Worm (Caenorhabditis elegans) whole organism, L3 larva: Measurements from ENCODE around the gene npr-39.
A peak's percentile ranks its signal among the peaks of the same experiment; 100 is the strongest.

Experiments
- R02D3.7 ChIP-seq: fragments of 150-350 bp; optimal IDR thresholded peaks from 2 replicates; lab custom pipeline; 2014; ENCODE audit warnings: missing biosample characterization, missing genetic modification characterization
- ZK546.5 ChIP-seq: sonication (generic microtip); optimal IDR thresholded peaks from 2 replicates; lab custom pipeline; 2017; ENCODE audit warnings: missing biosample characterization, missing genetic modification characterization
- aly-2 ChIP-seq: fragments of 150-350 bp; optimal IDR thresholded peaks from 2 replicates; lab custom pipeline; 2014; ENCODE audit warnings: missing biosample characterization, missing genetic modification characterization
- ama-1 ChIP-seq: fragments of 150-350 bp; optimal IDR thresholded peaks from 2 replicates; lab custom pipeline; 2018
- ceh-28 ChIP-seq: fragments of 150-350 bp; optimal IDR thresholded peaks from 2 replicates; lab custom pipeline; 2014; ENCODE audit warnings: missing biosample characterization, missing genetic modification reagents, missing genetic modification characterization
- ceh-82 ChIP-seq: fragments of 150-350 bp; optimal IDR thresholded peaks from 2 replicates; lab custom pipeline; 2014; ENCODE audit warnings: missing biosample characterization, missing genetic modification characterization
- ceh-9 ChIP-seq: sonication (generic microtip); optimal IDR thresholded peaks from 2 replicates; lab custom pipeline; 2018; ENCODE audit warnings: missing biosample characterization, missing genetic modification characterization
- daf-12 ChIP-seq: fragments of 150-350 bp; optimal IDR thresholded peaks from 2 replicates; lab custom pipeline; 2014; ENCODE audit warnings: missing biosample characterization, missing genetic modification reagents, missing genetic modification characterization
- egl-27 ChIP-seq: sonication (generic microtip); optimal IDR thresholded peaks from 4 replicates; lab custom pipeline; 2017; ENCODE audit warnings: missing biosample characterization, missing genetic modification reagents, missing genetic modification characterization
- elt-2 ChIP-seq: sonication (generic microtip); optimal IDR thresholded peaks from 2 replicates; lab custom pipeline; 2016; ENCODE audit warnings: missing genetic modification reagents, mild to moderate bottlenecking, missing genetic modification characterization, missing compliant biosample characterization
- elt-3 ChIP-seq, 3 experiments: fragments of 150-350 bp in 1 of 3; sonication (generic microtip) in 2 of 3; optimal IDR thresholded peaks; 2 replicates in 2 of 3; 4 replicates in 1 of 3; lab custom pipeline; 2014 to 2017; ENCODE audit warnings: missing biosample characterization in 3 of 3, missing genetic modification characterization in 3 of 3
- eor-1 ChIP-seq, 2 experiments: fragments of 150-350 bp; optimal IDR thresholded peaks; 2 replicates each; lab custom pipeline; 2014 to 2018; ENCODE audit warnings: missing biosample characterization in 2 of 2, missing genetic modification characterization in 2 of 2
- fkh-10 ChIP-seq: sonication (generic microtip); optimal IDR thresholded peaks from 2 replicates; lab custom pipeline; 2017; ENCODE audit warnings: missing biosample characterization, missing genetic modification reagents, missing genetic modification characterization
- fos-1 ChIP-seq: fragments of 150-350 bp; optimal IDR thresholded peaks from 2 replicates; lab custom pipeline; 2014; ENCODE audit warnings: missing biosample characterization, missing genetic modification characterization
- hmg-11 ChIP-seq: sonication (generic microtip); optimal IDR thresholded peaks from 2 replicates; lab custom pipeline; 2016; ENCODE audit warnings: missing genetic modification characterization, missing compliant biosample characterization
- jun-1 ChIP-seq: fragments of 150-350 bp; optimal IDR thresholded peaks from 2 replicates; lab custom pipeline; 2014; ENCODE audit warnings: missing biosample characterization, missing genetic modification reagents, missing genetic modification characterization
- lin-15B ChIP-seq: fragments of 150-350 bp; optimal IDR thresholded peaks from 2 replicates; lab custom pipeline; 2014; ENCODE audit warnings: missing biosample characterization, missing genetic modification characterization
- lin-39 ChIP-seq: fragments of 150-350 bp; optimal IDR thresholded peaks from 2 replicates; lab custom pipeline; 2018; ENCODE audit warnings: missing biosample characterization, missing genetic modification reagents, missing genetic modification characterization
- lsy-12 ChIP-seq: sonication (generic microtip); optimal IDR thresholded peaks from 2 replicates; lab custom pipeline; 2016; ENCODE audit warnings: mild to moderate bottlenecking, missing genetic modification characterization, missing compliant biosample characterization
- mdl-1 ChIP-seq: fragments of 150-350 bp; optimal IDR thresholded peaks from 2 replicates; lab custom pipeline; 2014; ENCODE audit warnings: missing biosample characterization, missing genetic modification characterization
- mml-1 ChIP-seq: fragments of 150-350 bp; sonication (generic microtip); optimal IDR thresholded peaks from 3 replicates; lab custom pipeline; 2014; ENCODE audit warnings: missing biosample characterization, missing genetic modification characterization
- nfya-1 ChIP-seq: sonication (generic microtip); optimal IDR thresholded peaks from 2 replicates; lab custom pipeline; 2017; ENCODE audit warnings: missing genetic modification characterization, mild to moderate bottlenecking, missing compliant biosample characterization, antibody characterized with exemption, moderate library complexity; ENCODE audit not compliant: insufficient read depth
- nhr-11 ChIP-seq: fragments of 150-350 bp; optimal IDR thresholded peaks from 2 replicates; lab custom pipeline; 2014; ENCODE audit warnings: missing biosample characterization, missing genetic modification characterization
- nhr-12 ChIP-seq: fragments of 150-350 bp; optimal IDR thresholded peaks from 2 replicates; lab custom pipeline; 2014; ENCODE audit warnings: missing biosample characterization, missing genetic modification characterization
- nhr-23 ChIP-seq: fragments of 150-350 bp; optimal IDR thresholded peaks from 2 replicates; lab custom pipeline; 2014; ENCODE audit warnings: missing biosample characterization, missing genetic modification reagents, missing genetic modification characterization
- nhr-237 ChIP-seq: fragments of 150-350 bp; optimal IDR thresholded peaks from 2 replicates; lab custom pipeline; 2014; ENCODE audit warnings: missing biosample characterization, missing genetic modification characterization
- nhr-25 ChIP-seq: sonication (generic microtip); optimal IDR thresholded peaks from 2 replicates; lab custom pipeline; 2017; ENCODE audit warnings: missing biosample characterization, missing genetic modification characterization
- nhr-43 ChIP-seq: sonication (generic microtip); optimal IDR thresholded peaks from 2 replicates; lab custom pipeline; 2016; ENCODE audit warnings: mild to moderate bottlenecking, missing genetic modification characterization, missing compliant biosample characterization; ENCODE audit not compliant: poor library complexity, severe bottlenecking
- nhr-67 ChIP-seq: fragments of 150-350 bp; optimal IDR thresholded peaks from 2 replicates; lab custom pipeline; 2014; ENCODE audit warnings: missing biosample characterization, missing genetic modification characterization
- nhr-77 ChIP-seq: fragments of 150-350 bp; optimal IDR thresholded peaks from 2 replicates; lab custom pipeline; 2014; ENCODE audit warnings: missing biosample characterization, missing genetic modification characterization
- pha-4 ChIP-seq: fragments of 150-350 bp; optimal IDR thresholded peaks from 2 replicates; lab custom pipeline; 2014; ENCODE audit warnings: missing biosample characterization, missing genetic modification reagents, missing genetic modification characterization
- pqm-1 ChIP-seq: fragments of 150-350 bp; optimal IDR thresholded peaks from 2 replicates; lab custom pipeline; 2017; ENCODE audit warnings: missing biosample characterization, missing genetic modification characterization, inconsistent platforms
- sea-2 ChIP-seq: fragments of 150-350 bp; sonication (generic microtip); optimal IDR thresholded peaks from 4 replicates; lab custom pipeline; 2014; ENCODE audit warnings: missing biosample characterization, missing genetic modification reagents, missing genetic modification characterization
- skn-1 ChIP-seq: fragments of 150-350 bp; optimal IDR thresholded peaks from 2 replicates; lab custom pipeline; 2014; ENCODE audit warnings: missing biosample characterization, missing genetic modification characterization
- snpc-4 ChIP-seq: fragments of 150-350 bp; optimal IDR thresholded peaks from 2 replicates; lab custom pipeline; 2014; ENCODE audit warnings: missing biosample characterization, missing genetic modification characterization
- tbx-2 ChIP-seq: sonication (generic microtip); optimal IDR thresholded peaks from 2 replicates; lab custom pipeline; 2016; ENCODE audit warnings: mild to moderate bottlenecking, missing genetic modification characterization, missing compliant biosample characterization
- unc-39 ChIP-seq: sonication (generic microtip); optimal IDR thresholded peaks from 4 replicates; lab custom pipeline; 2017; ENCODE audit warnings: missing biosample characterization, missing genetic modification characterization
- unc-62 ChIP-seq: fragments of 150-350 bp; sonication (generic microtip); optimal IDR thresholded peaks from 4 replicates; lab custom pipeline; 2014; ENCODE audit warnings: missing biosample characterization, missing genetic modification reagents, missing genetic modification characterization
- ztf-11 ChIP-seq: fragments of 150-350 bp; optimal IDR thresholded peaks from 2 replicates; lab custom pipeline; 2014; ENCODE audit warnings: missing biosample characterization, missing genetic modification characterization
- ztf-4 ChIP-seq: fragments of 150-350 bp; optimal IDR thresholded peaks from 2 replicates; lab custom pipeline; 2014; ENCODE audit warnings: missing biosample characterization, missing genetic modification characterization

The npr-39 gene

ce11 chrV:10031384-10032171 is 35.3 kb upstream of the npr-39 start:
- TF ChIP-seq elt-2 (tag; lab: Kevin White, UChicago) (peak; percentile 70), ama-1 (lab: Kevin White, UChicago) (no peak), nfya-1 (peak; percentile 47), elt-3 (tag; optimal IDR thresholded peaks at IDR 0.05; lab: Kevin White, UChicago) (peak in 1 of 3 experiments; percentile 31), mml-1 (no peak), pha-4 (peak; percentile 46), ceh-28 (tag; lab: Kevin White, UChicago) (no peak), nhr-23 (tag; lab: Kevin White, UChicago) (peak; percentile 19), eor-1 (tag; optimal IDR thresholded peaks at IDR 0.05; lab: Kevin White, UChicago) (no peak), pqm-1 (peak; percentile 54), skn-1 (tag; lab: Kevin White, UChicago) (peak; percentile 23)
- TF ChIP-seq, all 47 proteins: peak for 7

ce11 chrV:10035586-10035985 is 31.3 kb upstream of the npr-39 start:
- TF ChIP-seq ceh-9 (tag; lab: Kevin White, UChicago) = no peak
- peak; percentile 2 for TF ChIP-seq nhr-23 (tag; lab: Kevin White, UChicago)

ce11 chrV:10036275-10036674 is 30.6 kb upstream of the npr-39 start, which contains the start of gene T06E8.2:
Gene T06E8.2, minus strand, starts transcription at chrV:10036413.
- peak; percentile 27 for TF ChIP-seq nhr-43 (tag; lab: Kevin White, UChicago)
- TF ChIP-seq lin-15B = peak; percentile 6
- TF ChIP-seq hmg-11 (tag; lab: Kevin White, UChicago) = peak; percentile 24
- TF ChIP-seq pha-4 = peak; percentile 91
- no peak for TF ChIP-seq aly-2 (tag; lab: Kevin White, UChicago)
- peak; percentile 56 for TF ChIP-seq snpc-4 (tag; lab: Kevin White, UChicago)
- peak; percentile 27 for TF ChIP-seq nfya-1
- no peak for TF ChIP-seq mdl-1 (tag; lab: Kevin White, UChicago)

DNA sequence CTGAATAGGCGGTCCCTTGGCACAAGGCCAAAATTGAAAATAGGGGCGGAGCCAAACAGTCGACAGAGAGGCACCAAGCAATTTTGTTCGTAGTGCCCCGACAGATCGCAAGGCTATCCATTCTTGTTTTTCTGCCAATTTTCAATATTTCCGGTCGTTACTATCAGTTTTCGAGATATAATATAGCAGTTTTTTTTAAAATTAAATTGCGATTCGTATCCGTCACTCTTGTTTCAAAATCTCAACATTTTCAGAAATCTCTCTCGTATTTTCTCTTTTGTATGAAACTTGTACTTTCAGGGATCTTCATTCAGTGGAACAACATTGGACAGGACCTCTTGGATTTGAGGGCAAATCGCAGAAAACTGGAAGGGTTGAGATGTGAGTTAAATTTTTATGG is 29.8 kb upstream of the npr-39 start, which contains the start of gene F57A8.1:
TSS of gene F57A8.1 (plus strand) at position 301 of the 400 bp plus-strand sequence.
- no peak for TF ChIP-seq ztf-11
- no peak for TF ChIP-seq nhr-43 (tag; lab: Kevin White, UChicago)
- TF ChIP-seq elt-3 (tag; optimal IDR thresholded peaks at IDR 0.05; lab: Kevin White, UChicago) = no peak
- TF ChIP-seq skn-1 (tag; lab: Kevin White, UChicago) = no peak

- no peak for TF ChIP-seq nhr-237 (tag; lab: Kevin White, UChicago)
- peak; percentile 67 for TF ChIP-seq nhr-23 (tag; lab: Kevin White, UChicago)
- TF ChIP-seq tbx-2 (tag; lab: Kevin White, UChicago) = peak; percentile 6
- TF ChIP-seq snpc-4 (tag; lab: Kevin White, UChicago) = peak; percentile 59
- TF ChIP-seq fkh-10 = no peak
- TF ChIP-seq nhr-12 (tag; lab: Kevin White, UChicago) = no peak
- TF ChIP-seq nhr-67 = no peak
- TF ChIP-seq nhr-77 (tag; lab: Kevin White, UChicago) = no peak
- no peak for TF ChIP-seq fos-1 (tag; lab: Kevin White, UChicago)
- TF ChIP-seq egl-27 = no peak
- TF ChIP-seq ztf-4 (tag; lab: Kevin White, UChicago) = no peak
- TF ChIP-seq nhr-11 (tag; lab: Kevin White, UChicago) = no peak
- no peak for TF ChIP-seq ceh-82 (tag; lab: Kevin White, UChicago)
- peak; percentile 32 for TF ChIP-seq nhr-43 (tag; lab: Kevin White, UChicago)
- peak; percentile 78 for TF ChIP-seq nhr-25 (tag; lab: Kevin White, UChicago)
- TF ChIP-seq ztf-11 = no peak
- no peak for TF ChIP-seq unc-39 (tag; lab: Kevin White, UChicago)
- TF ChIP-seq daf-12 (tag; lab: Kevin White, UChicago) = no peak
- no peak for TF ChIP-seq ceh-28 (tag; lab: Kevin White, UChicago)
- TF ChIP-seq ama-1 (lab: Kevin White, UChicago) = no peak
- peak; percentile 93 for TF ChIP-seq pha-4
- TF ChIP-seq unc-62 (GFP tag; lab: Kevin White, UChicago) = peak; percentile 23
- peak; percentile 89 for TF ChIP-seq elt-2 (tag; lab: Kevin White, UChicago)
- no peak for TF ChIP-seq elt-3 (tag; optimal IDR thresholded peaks at IDR 0.05; lab: Kevin White, UChicago)
- peak; percentile 46 for TF ChIP-seq lin-39 (tag; lab: Kevin White, UChicago)
- TF ChIP-seq ZK546.5 = no peak
- no peak for TF ChIP-seq aly-2 (tag; lab: Kevin White, UChicago)
- no peak for TF ChIP-seq sea-2
- peak; percentile 76 for TF ChIP-seq hmg-11 (tag; lab: Kevin White, UChicago)
- peak; percentile 87 for TF ChIP-seq nfya-1
- peak; percentile 2 for TF ChIP-seq mdl-1 (tag; lab: Kevin White, UChicago)
- TF ChIP-seq lin-15B = peak; percentile 36
- TF ChIP-seq lsy-12 (tag; lab: Kevin White, UChicago) = peak; percentile 43
- TF ChIP-seq R02D3.7 (tag; lab: Kevin White, UChicago) = no peak
- peak; percentile 83 for TF ChIP-seq pqm-1
- no peak for TF ChIP-seq ceh-9 (tag; lab: Kevin White, UChicago)
- peak; percentile 65 for TF ChIP-seq jun-1 (tag; lab: Kevin White, UChicago)
- TF ChIP-seq eor-1 (tag; optimal IDR thresholded peaks at IDR 0.05; lab: Kevin White, UChicago) = no peak
- no peak for TF ChIP-seq mml-1
These were observed 27.0 kb upstream of the npr-39 start for ce11 chrV:10039837-10040236.
